Fruit fly (Drosophila melanogaster) whole organism, prepupa: ENCODE data around the gene fend.

Experiments
- Eip75B ChIP-seq: fragments of 200-800 bp; sonication (Bioruptor generic); optimal IDR thresholded peaks from 3 replicates; lab custom pipeline; 2016; ENCODE audit warnings: missing biosample characterization, missing genetic modification characterization
- Sox102F ChIP-seq: fragments of 200-800 bp; sonication (Bioruptor generic); optimal IDR thresholded peaks from 2 replicates; lab custom pipeline; 2016; ENCODE audit warnings: missing biosample characterization, mild to moderate bottlenecking, missing genetic modification characterization
- Sox14 ChIP-seq: fragments of 200-800 bp; sonication (Bioruptor generic); optimal IDR thresholded peaks from 3 replicates; lab custom pipeline; 2016; ENCODE audit warnings: missing biosample characterization, missing genetic modification characterization

DNA sequence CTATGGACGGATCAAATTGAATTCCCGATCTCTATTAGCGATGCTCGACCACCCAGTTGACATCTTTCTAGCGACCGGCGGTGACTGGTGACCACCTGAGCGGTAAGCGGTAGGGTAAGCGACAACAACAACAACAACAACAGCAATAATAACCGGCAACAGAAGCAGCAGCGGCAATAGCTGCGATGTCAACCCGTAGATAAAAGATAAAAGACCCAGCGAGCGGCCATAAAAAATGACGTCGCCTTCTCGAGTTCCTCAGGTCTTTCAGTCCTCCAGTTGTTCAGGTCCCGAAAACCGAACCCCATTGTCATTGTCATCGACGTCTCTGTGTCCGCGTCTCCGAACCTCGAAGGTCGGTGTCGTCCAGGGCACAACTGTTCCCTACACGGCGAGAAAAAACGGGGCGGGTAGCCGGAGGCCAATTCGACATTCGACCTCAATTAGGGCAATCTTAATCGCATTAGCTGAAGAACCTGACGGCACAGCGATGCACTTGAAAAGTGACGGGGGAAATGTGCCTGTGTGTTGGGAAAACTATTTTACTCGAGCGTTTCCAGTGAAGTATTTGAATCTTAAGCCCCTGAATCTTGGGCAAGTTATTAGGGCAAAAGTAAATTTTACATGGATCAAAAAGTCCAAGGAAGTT, 2.2 kb downstream of the fend start:
- TF ChIP-seq Sox14 (GFP tag; lab: Kevin White, UChicago) (no peak), Sox102F (GFP tag; lab: Kevin White, UChicago) (no peak), Eip75B (GFP tag; lab: Kevin White, UChicago) (no peak)
